Fruit fly (Drosophila melanogaster): ENCODE data around the gene CG12379.

DNA sequence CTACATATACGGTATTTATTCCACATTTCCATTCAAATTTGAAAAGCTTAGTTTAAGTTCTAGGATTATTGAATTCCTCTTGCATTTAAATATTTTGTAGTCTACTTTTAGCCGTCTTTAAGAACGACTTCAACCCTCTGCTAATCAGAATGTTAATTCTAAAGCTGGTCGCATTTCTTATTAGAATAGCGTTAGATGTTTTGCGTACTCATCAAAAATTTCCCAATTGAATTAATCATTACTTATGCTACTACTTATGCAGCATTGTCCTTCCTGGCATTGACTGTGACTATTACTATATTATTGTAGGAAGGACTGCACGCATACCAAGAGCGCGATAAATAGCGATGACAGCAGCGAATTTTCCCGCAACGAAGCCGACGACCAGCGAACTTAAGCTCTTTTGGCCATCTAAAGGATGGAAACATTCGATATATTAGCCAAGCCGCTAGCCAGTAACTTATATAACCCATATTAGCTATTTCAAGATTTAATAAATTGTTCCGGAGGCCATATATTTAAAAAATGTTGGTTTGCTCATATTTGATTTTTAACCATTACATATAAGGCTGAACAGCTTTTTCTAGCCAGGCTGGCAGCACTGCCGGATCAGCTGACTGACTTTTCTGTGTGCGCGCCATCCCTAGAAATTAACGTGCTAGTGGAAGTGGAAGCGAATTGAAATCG, 36.8 kb downstream of the CG12379 start, which contains the start of gene CG8128:
- no peak for TF ChIP-seq Eip93F (GFP tag; optimal IDR thresholded peaks at IDR 0.05)
- no peak for TF ChIP-seq Lpt (GFP tag; optimal IDR thresholded peaks at IDR 0.05)
- TF ChIP-seq Ets96B (tag; optimal IDR thresholded peaks at IDR 0.05) = no peak

Measured in whole organism, prepupa.